Fruit fly (Drosophila melanogaster) whole organism, pupa: ENCODE data around the gene CG13616.

Source experiments
- CG10348 ChIP-seq: fragments of 200-800 bp; sonication (Bioruptor generic); IDR thresholded peaks from 2 replicates; pipeline ENCODE4 v1.3.6; 2022; ENCODE audit warnings: missing biosample characterization, missing genetic modification characterization
- CG12605 ChIP-seq: fragments of 200-800 bp; sonication (Bioruptor generic); IDR thresholded peaks from 2 replicates; pipeline ENCODE4 v1.3.6; 2022; ENCODE audit warnings: missing biosample characterization, missing genetic modification characterization
- CG13204 ChIP-seq: fragments of 200-800 bp; sonication (Bioruptor generic); optimal IDR thresholded peaks from 2 replicates; lab custom pipeline; 2018; ENCODE audit warnings: missing biosample characterization, mild to moderate bottlenecking, missing genetic modification characterization, moderate library complexity
- CG14655 ChIP-seq: fragments of 200-800 bp; sonication (Bioruptor generic); optimal IDR thresholded peaks from 3 replicates; lab custom pipeline; 2017; ENCODE audit warnings: mild to moderate bottlenecking, missing biosample characterization, missing genetic modification reagents, missing genetic modification characterization
- CG15710 ChIP-seq: fragments of 200-800 bp; sonication (Bioruptor generic); optimal IDR thresholded peaks from 2 replicates; lab custom pipeline; 2018; ENCODE audit warnings: missing biosample characterization, mild to moderate bottlenecking, missing genetic modification characterization, moderate library complexity
- CG17806 ChIP-seq: fragments of 200-800 bp; sonication (Bioruptor generic); optimal IDR thresholded peaks from 2 replicates; lab custom pipeline; 2018; ENCODE audit warnings: missing biosample characterization, mild to moderate bottlenecking, missing genetic modification characterization, moderate library complexity
- CG32121 ChIP-seq: fragments of 200-800 bp; sonication (Bioruptor generic); IDR thresholded peaks from 2 replicates; pipeline ENCODE4 v1.3.6; 2022; ENCODE audit warnings: missing biosample characterization, missing genetic modification characterization
- CG34367 ChIP-seq: fragments of 200-800 bp; sonication (Bioruptor generic); optimal IDR thresholded peaks from 2 replicates; lab custom pipeline; 2018; ENCODE audit warnings: missing biosample characterization, mild to moderate bottlenecking, missing genetic modification characterization
- CG4496 ChIP-seq: fragments of 200-800 bp; sonication (Bioruptor generic); IDR thresholded peaks from 3 replicates; pipeline ENCODE4 v1.3.6; 2022; ENCODE audit warnings: missing biosample characterization, missing genetic modification characterization
- CG8159 ChIP-seq: fragments of 200-800 bp; sonication (Bioruptor generic); optimal IDR thresholded peaks from 3 replicates; lab custom pipeline; 2018; ENCODE audit warnings: missing biosample characterization, mild to moderate bottlenecking, missing genetic modification characterization, moderate library complexity
- CG8301 ChIP-seq: fragments of 200-800 bp; sonication (Bioruptor generic); optimal IDR thresholded peaks from 2 replicates; lab custom pipeline; 2018; ENCODE audit warnings: missing biosample characterization, mild to moderate bottlenecking, missing genetic modification characterization
- CG9948 ChIP-seq: fragments of 200-800 bp; sonication (Bioruptor generic); optimal IDR thresholded peaks from 2 replicates; lab custom pipeline; 2018; ENCODE audit warnings: missing biosample characterization, mild to moderate bottlenecking, missing genetic modification characterization, moderate library complexity
- D1 ChIP-seq: fragments of 200-800 bp; sonication (Bioruptor generic); optimal IDR thresholded peaks from 2 replicates; lab custom pipeline; 2018; ENCODE audit warnings: missing biosample characterization, mild to moderate bottlenecking, missing genetic modification characterization, moderate library complexity
- EcR ChIP-seq: fragments of 200-800 bp; sonication (Bioruptor generic); optimal IDR thresholded peaks from 3 replicates; lab custom pipeline; 2019; ENCODE audit warnings: missing biosample characterization, missing genetic modification characterization, mild to moderate bottlenecking, moderate library complexity, missing genetic modification reagents
- Ets98B ChIP-seq: fragments of 200-800 bp; sonication (Bioruptor generic); IDR thresholded peaks from 2 replicates; pipeline ENCODE4 v1.3.6; 2022; ENCODE audit warnings: missing biosample characterization, missing genetic modification characterization
- Pif1A ChIP-seq: fragments of 200-800 bp; sonication (Bioruptor generic); optimal IDR thresholded peaks from 3 replicates; lab custom pipeline; 2016; ENCODE audit warnings: missing biosample characterization, missing genetic modification characterization
- Snoo ChIP-seq: fragments of 200-800 bp; sonication (Bioruptor generic); optimal IDR thresholded peaks from 3 replicates; lab custom pipeline; 2017; ENCODE audit warnings: missing biosample characterization, mild to moderate bottlenecking, missing genetic modification characterization, inconsistent platforms
- fd96Ca ChIP-seq: fragments of 200-800 bp; sonication (Bioruptor generic); IDR thresholded peaks from 3 replicates; pipeline ENCODE4 v1.3.6; 2022; ENCODE audit warnings: missing biosample characterization, missing genetic modification characterization
- gl ChIP-seq: fragments of 200-800 bp; sonication (Bioruptor generic); optimal IDR thresholded peaks from 2 replicates; lab custom pipeline; 2018; ENCODE audit warnings: missing biosample characterization, mild to moderate bottlenecking, missing genetic modification characterization
- rn ChIP-seq: fragments of 200-800 bp; sonication (Bioruptor generic); IDR thresholded peaks from 2 replicates; pipeline ENCODE4 v1.3.6; 2022; ENCODE audit warnings: missing biosample characterization, missing genetic modification characterization

Gene CG13616

DNA sequence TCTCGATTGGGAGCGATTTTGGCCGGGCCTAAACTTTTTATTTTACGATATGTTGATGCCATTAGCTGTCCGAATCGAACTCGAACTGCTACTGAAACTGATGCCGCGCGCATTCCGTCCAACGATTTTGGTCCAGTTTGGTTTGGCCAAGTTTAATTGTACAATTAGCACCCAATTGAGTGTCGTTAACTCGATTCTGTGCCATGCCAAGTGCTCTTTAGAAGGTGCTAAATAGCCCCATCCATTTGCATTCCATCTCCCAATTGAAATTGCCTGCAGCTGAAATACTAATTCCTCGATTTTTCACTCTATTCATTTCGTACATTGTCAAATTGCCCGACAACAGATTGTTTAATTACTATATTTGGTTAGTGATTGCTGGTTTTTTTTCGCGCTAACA, 17.1 kb upstream of the CG13616 start, which contains the start of gene CG17781:
CG17781 (minus strand) TSS at position 101 of the 400 bp plus-strand sequence.
- TF ChIP-seq rn (GFP tag; lab: Robert Waterston, UW) (no peak), CG10348 (no peak)

- no peak for TF ChIP-seq CG32121 (GFP tag; lab: Robert Waterston, UW)
- no peak for TF ChIP-seq Snoo
- TF ChIP-seq CG13204 (GFP tag; lab: Kevin White, UChicago): no peak
- TF ChIP-seq fd96Ca (GFP tag; lab: Robert Waterston, UW): no peak
- no peak for TF ChIP-seq EcR
- TF ChIP-seq Pif1A (GFP tag; lab: Kevin White, UChicago): no peak
These were observed 16.1 kb upstream of the CG13616 start, which contains the start of gene CG33342 for dm6 chr3R:24376565-24376964. Gene CG33342, plus strand, starts transcription at chr3R:24376865.

- no peak for TF ChIP-seq CG8159 (tag; lab: Kevin White, UChicago)
- no peak for TF ChIP-seq CG8301 (tag; lab: Kevin White, UChicago)
- TF ChIP-seq CG14655 (GFP tag; lab: Kevin White, UChicago): no peak
- no peak for TF ChIP-seq CG13204 (GFP tag; lab: Kevin White, UChicago)
- no peak for TF ChIP-seq EcR
- no peak for TF ChIP-seq rn (GFP tag; lab: Robert Waterston, UW)
- TF ChIP-seq, all 21 proteins: peak for 0
These were observed 7.7 kb upstream of the CG13616 start, which contains the start of gene CG17780 for dm6 chr3R:24384952-24385351. Gene CG17780, minus strand, starts transcription at chr3R:24385052.

DNA sequence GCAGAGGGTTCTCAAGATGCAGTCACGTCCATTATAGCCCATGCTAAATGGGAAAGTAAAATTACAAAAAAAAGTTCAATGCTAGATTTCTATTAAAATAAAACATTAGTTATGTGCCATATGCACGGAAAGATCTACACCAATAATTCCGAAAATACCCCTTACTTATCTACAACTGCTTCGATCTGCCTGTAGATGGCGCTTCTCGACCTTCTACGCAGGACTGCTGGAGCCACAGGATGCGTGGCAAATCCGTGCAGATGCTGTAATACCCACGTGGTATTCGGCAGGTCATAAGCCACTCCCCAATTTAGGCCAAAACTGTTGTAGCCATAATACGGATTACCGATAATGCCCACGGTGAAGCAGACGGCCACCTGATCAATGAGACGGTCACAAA, 6.3 kb upstream of the CG13616 start:
- TF ChIP-seq D1 (tag; lab: Kevin White, UChicago) (no peak), CG17806 (no peak), CG34367 (tag; lab: Kevin White, UChicago) (no peak), fd96Ca (GFP tag; lab: Robert Waterston, UW) (no peak), CG15710 (tag; lab: Kevin White, UChicago) (no peak), CG8301 (tag; lab: Kevin White, UChicago) (no peak), gl (no peak), CG32121 (GFP tag; lab: Robert Waterston, UW) (no peak), CG13204 (GFP tag; lab: Kevin White, UChicago) (no peak)

DNA sequence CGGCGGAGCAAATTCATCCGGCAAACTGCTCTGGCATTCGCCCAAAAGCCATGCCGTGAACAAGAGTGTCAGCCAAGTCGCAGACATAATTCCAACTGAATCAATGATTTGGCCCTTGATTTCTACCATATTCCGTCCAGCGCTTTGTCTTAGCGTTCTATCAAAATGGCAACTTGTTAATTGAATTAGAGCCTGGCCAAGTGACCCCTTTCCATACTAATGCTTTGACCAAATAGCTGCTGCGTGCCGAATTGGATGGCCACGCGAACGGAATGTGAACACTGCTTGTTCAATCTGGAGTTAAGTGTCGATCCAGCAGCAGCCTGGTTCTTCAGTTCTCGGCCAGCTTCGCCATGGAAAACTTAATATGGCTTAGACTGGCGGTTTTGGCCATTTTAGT, 2.5 kb upstream of the CG13616 start, which contains the start of the genes CG5768 and CG13615:
CG5768 (minus strand) TSS at position 101 of the 400 bp plus-strand sequence.
CG13615 (plus strand) TSS at position 280 of the 400 bp plus-strand sequence.
- TF ChIP-seq Pif1A (GFP tag; lab: Kevin White, UChicago) (no peak), CG8301 (tag; lab: Kevin White, UChicago) (no peak), D1 (tag; lab: Kevin White, UChicago) (no peak), CG14655 (GFP tag; lab: Kevin White, UChicago) (no peak), CG34367 (tag; lab: Kevin White, UChicago) (no peak), fd96Ca (GFP tag; lab: Robert Waterston, UW) (no peak), CG17806 (no peak), CG8159 (tag; lab: Kevin White, UChicago) (no peak), Ets98B (GFP tag; lab: Robert Waterston, UW) (no peak), CG12605 (GFP tag; lab: Robert Waterston, UW) (no peak), CG4496 (GFP tag; lab: Robert Waterston, UW) (no peak), gl (no peak), Snoo (no peak), CG9948 (tag; lab: Kevin White, UChicago) (no peak), CG10348 (no peak), rn (GFP tag; lab: Robert Waterston, UW) (no peak), EcR (no peak), CG32121 (GFP tag; lab: Robert Waterston, UW) (no peak), CG13204 (GFP tag; lab: Kevin White, UChicago) (no peak), CG15710 (tag; lab: Kevin White, UChicago) (no peak)
